Worm (Caenorhabditis elegans) whole organism, mixed stage, embryonic: ENCODE measurements around the gene fbxb-7.

Experiments
- ces-1 ChIP-seq: fragments of 150-350 bp; optimal IDR thresholded peaks from 2 replicates; lab custom pipeline; 2014; ENCODE audit warnings: missing biosample characterization, missing genetic modification reagents, missing genetic modification characterization
- elt-1 ChIP-seq: sonication (generic microtip); optimal IDR thresholded peaks from 2 replicates; lab custom pipeline; 2017; ENCODE audit warnings: missing genetic modification characterization, mild to moderate bottlenecking, missing compliant biosample characterization, antibody characterized with exemption, moderate library complexity, borderline replicate concordance; ENCODE audit not compliant: insufficient read depth
- elt-3 ChIP-seq: fragments of 150-350 bp; optimal IDR thresholded peaks from 2 replicates; lab custom pipeline; 2014; ENCODE audit warnings: missing biosample characterization, missing genetic modification characterization
- lin-13 ChIP-seq: fragments of 150-350 bp; optimal IDR thresholded peaks from 2 replicates; lab custom pipeline; 2014; ENCODE audit warnings: missing biosample characterization, missing genetic modification characterization
- lsy-2 ChIP-seq: fragments of 150-350 bp; optimal IDR thresholded peaks from 2 replicates; lab custom pipeline; 2014; ENCODE audit warnings: missing biosample characterization, missing genetic modification characterization
- mep-1 ChIP-seq: fragments of 150-350 bp; optimal IDR thresholded peaks from 2 replicates; lab custom pipeline; 2017; ENCODE audit warnings: missing biosample characterization, missing genetic modification reagents, missing genetic modification characterization, inconsistent platforms
- nhr-2 ChIP-seq: fragments of 150-350 bp; optimal IDR thresholded peaks from 2 replicates; lab custom pipeline; 2014; ENCODE audit warnings: missing biosample characterization, missing genetic modification characterization
- pha-4 ChIP-seq: fragments of 150-350 bp; optimal IDR thresholded peaks from 2 replicates; lab custom pipeline; 2018; ENCODE audit warnings: missing biosample characterization, missing genetic modification reagents, missing genetic modification characterization
- sem-2 ChIP-seq: fragments of 200-800 bp; sonication (Bioruptor generic); optimal IDR thresholded peaks from 2 replicates; lab custom pipeline; 2018; ENCODE audit warnings: mild to moderate bottlenecking, missing genetic modification characterization, missing compliant biosample characterization
- snpc-4 ChIP-seq: fragments of 150-350 bp; optimal IDR thresholded peaks from 2 replicates; lab custom pipeline; 2014; ENCODE audit warnings: missing biosample characterization, missing genetic modification characterization
- unc-62 ChIP-seq: fragments of 150-350 bp; optimal IDR thresholded peaks from 2 replicates; lab custom pipeline; 2014; ENCODE audit warnings: missing biosample characterization, missing genetic modification reagents, missing genetic modification characterization

ce11 chrV:17395374-17395773 lies 18.2 kb downstream of the fbxb-7 start, which contains the start of gene srh-120:
- TF ChIP-seq pha-4 (tag; lab: Kevin White, UChicago) (no peak), lsy-2 (no peak), snpc-4 (tag; lab: Kevin White, UChicago) (no peak), nhr-2 (tag; lab: Kevin White, UChicago) (no peak), ces-1 (GFP tag; lab: Kevin White, UChicago) (no peak), elt-3 (tag; lab: Kevin White, UChicago) (no peak), unc-62 (GFP tag; lab: Kevin White, UChicago) (no peak), sem-2 (GFP tag; lab: Kevin White, UChicago) (no peak), lin-13 (tag; lab: Kevin White, UChicago) (no peak), mep-1 (no peak), elt-1 (tag; lab: Kevin White, UChicago) (no peak)
